Fruit fly (Drosophila melanogaster): ENCODE measurements around the gene Rh4.

DNA sequence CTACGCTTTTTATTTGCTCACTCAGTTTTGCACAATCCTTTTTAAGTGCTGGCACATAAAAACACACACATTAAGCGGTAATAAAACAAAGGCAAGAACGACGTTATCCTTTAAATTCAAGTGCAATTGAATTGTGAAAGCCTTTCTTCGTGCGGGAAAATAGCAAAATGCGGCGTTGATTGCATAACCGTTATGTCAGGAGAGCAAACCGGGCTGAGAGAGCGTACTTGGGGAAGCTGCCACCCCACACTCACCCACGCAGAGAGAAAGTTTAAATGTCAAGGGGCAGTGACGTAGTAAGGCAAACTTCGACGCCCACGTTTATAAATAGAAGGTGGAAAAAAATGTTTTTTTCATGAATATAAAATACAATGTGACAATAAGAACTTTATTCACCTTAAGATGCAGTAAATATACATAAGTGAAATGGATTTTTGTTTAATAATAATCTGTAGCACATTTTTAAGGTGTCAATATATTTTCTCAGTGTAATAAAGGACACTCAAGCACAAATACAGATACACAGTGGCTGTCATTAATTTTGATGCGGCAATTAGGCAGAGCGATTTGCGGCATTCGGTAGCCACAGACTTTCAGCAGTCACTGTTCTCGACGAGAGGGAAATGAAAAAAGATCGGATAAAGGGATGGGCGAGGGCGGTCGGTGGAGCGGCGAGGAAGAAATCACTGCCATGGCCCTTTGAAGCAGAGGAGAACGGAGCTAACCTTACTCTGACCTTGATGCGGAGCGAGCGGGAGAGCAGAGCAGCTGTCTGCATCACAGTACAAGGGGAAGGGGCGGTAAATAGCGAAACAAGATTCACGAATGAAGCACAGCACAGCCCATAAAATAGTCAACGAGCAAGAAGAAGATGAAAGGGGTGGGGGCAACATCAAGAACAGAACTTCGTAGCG is 56.3 kb downstream of the Rh4 start:
- TF ChIP-seq Myc (optimal IDR thresholded peaks at IDR 0.05): no peak
- TF ChIP-seq psq (optimal IDR thresholded peaks at IDR 0.05): no peak
- no peak for TF ChIP-seq Sin3A (optimal IDR thresholded peaks at IDR 0.05)

All from Kc167 (cell line).